Fruit fly (Drosophila melanogaster) whole organism, embryonic: ENCODE data around the gene sp3.

Source experiments
- CG11093 ChIP-seq: fragments of 200-800 bp; sonication (Bioruptor generic); IDR thresholded peaks from 3 replicates; pipeline ENCODE4 v1.3.6; 2022; ENCODE audit warnings: missing biosample characterization, missing genetic modification characterization
- CG14710 ChIP-seq: fragments of 200-800 bp; sonication (Bioruptor generic); optimal IDR thresholded peaks from 3 replicates; lab custom pipeline; 2019; ENCODE audit warnings: missing biosample characterization, mild to moderate bottlenecking, missing genetic modification characterization, moderate library complexity
- CG17829 ChIP-seq: fragments of 200-800 bp; optimal IDR thresholded peaks from 2 replicates; lab custom pipeline; 2019; ENCODE audit warnings: missing biosample characterization, mild to moderate bottlenecking, missing genetic modification characterization, moderate library complexity
- CG17912 ChIP-seq: fragments of 200-800 bp; sonication (Bioruptor generic); optimal IDR thresholded peaks from 2 replicates; lab custom pipeline; 2018; ENCODE audit warnings: missing biosample characterization, mild to moderate bottlenecking, missing genetic modification characterization
- CG1792 ChIP-seq: fragments of 200-800 bp; sonication (Bioruptor generic); optimal IDR thresholded peaks from 2 replicates; lab custom pipeline; 2016; ENCODE audit warnings: missing biosample characterization, missing genetic modification characterization
- CG2202 ChIP-seq: fragments of 200-800 bp; sonication (Bioruptor generic); optimal IDR thresholded peaks from 2 replicates; lab custom pipeline; 2018; ENCODE audit warnings: missing biosample characterization, mild to moderate bottlenecking, missing genetic modification characterization
- CG2875 ChIP-seq: fragments of 200-800 bp; sonication (Bioruptor generic); optimal IDR thresholded peaks from 2 replicates; lab custom pipeline; 2017; ENCODE audit warnings: missing biosample characterization, mild to moderate bottlenecking, missing genetic modification characterization, missing genetic modification reagents
- CG2889 ChIP-seq: fragments of 200-800 bp; sonication (Bioruptor generic); IDR thresholded peaks from 3 replicates; pipeline ENCODE4 v1.3.6; 2022; ENCODE audit warnings: missing biosample characterization, missing genetic modification characterization
- CG33213 ChIP-seq: fragments of 200-800 bp; sonication (Bioruptor generic); optimal IDR thresholded peaks from 3 replicates; lab custom pipeline; 2016; ENCODE audit warnings: missing biosample characterization, missing genetic modification characterization
- CG4282 ChIP-seq: fragments of 200-800 bp; sonication (Bioruptor generic); optimal IDR thresholded peaks from 2 replicates; lab custom pipeline; 2016; ENCODE audit warnings: missing biosample characterization, missing genetic modification characterization
- CG4328 ChIP-seq: fragments of 200-800 bp; sonication (Bioruptor generic); optimal IDR thresholded peaks from 3 replicates; lab custom pipeline; 2017; ENCODE audit warnings: missing biosample characterization, missing genetic modification reagents, missing genetic modification characterization
- CG4854 ChIP-seq: fragments of 200-800 bp; sonication (Bioruptor generic); optimal IDR thresholded peaks from 2 replicates; lab custom pipeline; 2016; ENCODE audit warnings: missing biosample characterization, missing genetic modification characterization, inconsistent platforms
- CG6272 ChIP-seq: fragments of 200-800 bp; sonication (Bioruptor generic); IDR thresholded peaks from 2 replicates; pipeline ENCODE4 v1.3.6; 2022; ENCODE audit warnings: missing biosample characterization, missing genetic modification characterization
- CG6689 ChIP-seq: fragments of 200-800 bp; sonication (Bioruptor generic); IDR thresholded peaks from 2 replicates; pipeline ENCODE4 v1.3.6; 2022; ENCODE audit warnings: missing biosample characterization, missing genetic modification characterization
- CG7271 ChIP-seq: fragments of 200-800 bp; sonication (Bioruptor generic); optimal IDR thresholded peaks from 2 replicates; lab custom pipeline; 2018; ENCODE audit warnings: missing biosample characterization, mild to moderate bottlenecking, missing genetic modification characterization, moderate library complexity
- CG8359 ChIP-seq: fragments of 200-800 bp; sonication (Bioruptor generic); optimal IDR thresholded peaks from 2 replicates; lab custom pipeline; 2017; ENCODE audit warnings: missing biosample characterization, mild to moderate bottlenecking, missing genetic modification characterization, borderline replicate concordance
- CG8944 ChIP-seq: fragments of 200-800 bp; sonication (Bioruptor generic); optimal IDR thresholded peaks from 3 replicates; lab custom pipeline; 2016; ENCODE audit warnings: missing biosample characterization, missing genetic modification characterization
- Elba2 ChIP-seq: fragments of 200-800 bp; sonication (Bioruptor generic); optimal IDR thresholded peaks from 3 replicates; lab custom pipeline; 2016; ENCODE audit warnings: missing biosample characterization, missing genetic modification characterization
- Hr3 ChIP-seq: fragments of 200-800 bp; sonication (Bioruptor generic); optimal IDR thresholded peaks from 3 replicates; lab custom pipeline; 2016; ENCODE audit warnings: missing biosample characterization, missing genetic modification characterization
- NC2β ChIP-seq: fragments of 200-800 bp; sonication (Bioruptor generic); optimal IDR thresholded peaks from 2 replicates; lab custom pipeline; 2016; ENCODE audit warnings: missing biosample characterization, missing genetic modification characterization
- Optix ChIP-seq: fragments of 200-800 bp; sonication (Bioruptor generic); IDR thresholded peaks from 3 replicates; pipeline ENCODE4 v1.3.6; 2022; ENCODE audit warnings: missing biosample characterization, missing genetic modification characterization
- Pdp1 ChIP-seq, 2 experiments: fragments of 200-800 bp; sonication (Bioruptor generic); optimal IDR thresholded peaks; 3 replicates each; lab custom pipeline; 2016; ENCODE audit warnings: missing biosample characterization in 2 of 2, missing genetic modification characterization in 2 of 2, mild to moderate bottlenecking in 1 of 2, moderate library complexity in 1 of 2
- Rx ChIP-seq: fragments of 200-800 bp; sonication (Bioruptor generic); IDR thresholded peaks from 2 replicates; pipeline ENCODE4 v1.3.6; 2022; ENCODE audit warnings: missing biosample characterization, missing genetic modification characterization
- Ssrp ChIP-seq: fragments of 200-800 bp; sonication (Bioruptor generic); optimal IDR thresholded peaks from 2 replicates; lab custom pipeline; 2018; ENCODE audit warnings: missing biosample characterization, mild to moderate bottlenecking, missing genetic modification characterization, moderate library complexity
- Stat92E ChIP-seq, 3 experiments: fragments of >200 bp in 2 of 3; fragments of 200-800 bp in 1 of 3; sonication (Bioruptor generic) in 1 of 3; optimal IDR thresholded peaks; 2 replicates each; lab custom pipeline; 2017 to 2019; ENCODE audit warnings: missing biosample characterization in 3 of 3, missing genetic modification characterization in 3 of 3, mild to moderate bottlenecking in 1 of 3, moderate library complexity in 1 of 3
- Usf ChIP-seq: fragments of 200-800 bp; sonication (Bioruptor generic); optimal IDR thresholded peaks from 2 replicates; lab custom pipeline; 2017; ENCODE audit warnings: missing genotype, missing biosample characterization, missing genetic modification characterization
- az2 ChIP-seq: fragments of 200-800 bp; sonication (Bioruptor generic); optimal IDR thresholded peaks from 3 replicates; lab custom pipeline; 2016; ENCODE audit warnings: missing biosample characterization, missing genetic modification characterization
- bbx ChIP-seq: fragments of 200-800 bp; sonication (Bioruptor generic); IDR thresholded peaks from 2 replicates; pipeline ENCODE4 v1.3.6; 2022; ENCODE audit warnings: missing biosample characterization, missing genetic modification characterization; ENCODE audit not compliant: partially characterized antibody
- chm ChIP-seq: fragments of 200-800 bp; sonication (Bioruptor generic); IDR thresholded peaks from 2 replicates; pipeline ENCODE4 v1.3.6; 2022; ENCODE audit warnings: missing biosample characterization, missing genetic modification characterization
- ci ChIP-seq: fragments of 200-800 bp; sonication (Bioruptor generic); IDR thresholded peaks from 3 replicates; pipeline ENCODE4 v1.3.6; 2022; ENCODE audit warnings: missing biosample characterization, missing genetic modification characterization
- dm ChIP-seq: fragments of 200-800 bp; sonication (Bioruptor generic); optimal IDR thresholded peaks from 3 replicates; lab custom pipeline; 2016; ENCODE audit warnings: missing biosample characterization, missing genetic modification characterization
- dysf ChIP-seq: fragments of 200-800 bp; sonication (Bioruptor generic); IDR thresholded peaks from 3 replicates; pipeline ENCODE4 v1.3.6; 2022; ENCODE audit warnings: missing biosample characterization, missing genetic modification characterization
- fd3F ChIP-seq: fragments of 200-800 bp; sonication (Bioruptor generic); optimal IDR thresholded peaks from 2 replicates; lab custom pipeline; 2018; ENCODE audit warnings: missing biosample characterization, mild to moderate bottlenecking, missing genetic modification characterization, moderate library complexity
- fru ChIP-seq: fragments of >200 bp; optimal IDR thresholded peaks from 2 replicates; lab custom pipeline; 2017
- fu2 ChIP-seq: fragments of 200-800 bp; sonication (Bioruptor generic); optimal IDR thresholded peaks from 2 replicates; lab custom pipeline; 2016; ENCODE audit warnings: missing biosample characterization, missing genetic modification characterization
- gem ChIP-seq: fragments of 200-800 bp; sonication (Bioruptor generic); optimal IDR thresholded peaks from 2 replicates; lab custom pipeline; 2019; ENCODE audit warnings: missing biosample characterization, mild to moderate bottlenecking, missing genetic modification characterization, moderate library complexity
- grn ChIP-seq: fragments of 200-800 bp; sonication (Bioruptor generic); optimal IDR thresholded peaks from 3 replicates; lab custom pipeline; 2017; ENCODE audit warnings: missing biosample characterization, missing genetic modification characterization
- gsb ChIP-seq: fragments of 200-800 bp; sonication (Bioruptor generic); IDR thresholded peaks from 2 replicates; pipeline ENCODE4 v1.3.6; 2022; ENCODE audit warnings: missing biosample characterization, missing genetic modification characterization
- hb ChIP-seq: fragments of 200-800 bp; sonication (Bioruptor generic); IDR thresholded peaks from 3 replicates; pipeline ENCODE4 v1.3.6; 2022; ENCODE audit warnings: missing biosample characterization, missing genetic modification characterization; ENCODE audit not compliant: partially characterized antibody
- her ChIP-seq: fragments of 200-800 bp; sonication (Bioruptor generic); optimal IDR thresholded peaks from 2 replicates; lab custom pipeline; 2016; ENCODE audit warnings: missing biosample characterization, missing genetic modification characterization
- lbe ChIP-seq: fragments of 200-800 bp; sonication (Bioruptor generic); optimal IDR thresholded peaks from 2 replicates; lab custom pipeline; 2016; ENCODE audit warnings: missing biosample characterization, mild to moderate bottlenecking, missing genetic modification characterization
- pzg ChIP-seq: fragments of 200-800 bp; sonication (Bioruptor generic); optimal IDR thresholded peaks from 3 replicates; lab custom pipeline; 2018; ENCODE audit warnings: missing biosample characterization, mild to moderate bottlenecking, missing genetic modification characterization, moderate library complexity
- scrt ChIP-seq: fragments of 200-800 bp; sonication (Bioruptor generic); optimal IDR thresholded peaks from 2 replicates; lab custom pipeline; 2018; ENCODE audit warnings: missing biosample characterization, mild to moderate bottlenecking, missing genetic modification characterization, moderate library complexity
- seq ChIP-seq: fragments of 200-800 bp; sonication (Bioruptor generic); IDR thresholded peaks from 2 replicates; pipeline ENCODE4 v1.3.6; 2022; ENCODE audit warnings: missing biosample characterization, missing genetic modification characterization
- tio ChIP-seq: fragments of 200-800 bp; sonication (Bioruptor generic); optimal IDR thresholded peaks from 2 replicates; lab custom pipeline; 2017; ENCODE audit warnings: missing biosample characterization, missing genetic modification characterization, inconsistent platforms
- tx ChIP-seq: fragments of 200-800 bp; sonication (Bioruptor generic); optimal IDR thresholded peaks from 2 replicates; lab custom pipeline; 2016; ENCODE audit warnings: missing biosample characterization, missing genetic modification characterization
- unpg ChIP-seq: fragments of 200-800 bp; sonication (Bioruptor generic); optimal IDR thresholded peaks from 3 replicates; lab custom pipeline; 2018; ENCODE audit warnings: missing biosample characterization, mild to moderate bottlenecking, missing genetic modification characterization, moderate library complexity
- yki ChIP-seq: fragments of >200 bp; optimal IDR thresholded peaks from 3 replicates; lab custom pipeline; 2018
- zen2 ChIP-seq: fragments of 200-800 bp; sonication (Bioruptor generic); IDR thresholded peaks from 3 replicates; pipeline ENCODE4 v1.3.6; 2022; ENCODE audit warnings: missing biosample characterization, missing genetic modification characterization; ENCODE audit not compliant: partially characterized antibody
- zfh1 ChIP-seq: fragments of 200-800 bp; sonication (Bioruptor generic); IDR thresholded peaks from 3 replicates; pipeline ENCODE4 v1.3.6; 2022; ENCODE audit warnings: missing biosample characterization, missing genetic modification characterization

sp3 gene

DNA sequence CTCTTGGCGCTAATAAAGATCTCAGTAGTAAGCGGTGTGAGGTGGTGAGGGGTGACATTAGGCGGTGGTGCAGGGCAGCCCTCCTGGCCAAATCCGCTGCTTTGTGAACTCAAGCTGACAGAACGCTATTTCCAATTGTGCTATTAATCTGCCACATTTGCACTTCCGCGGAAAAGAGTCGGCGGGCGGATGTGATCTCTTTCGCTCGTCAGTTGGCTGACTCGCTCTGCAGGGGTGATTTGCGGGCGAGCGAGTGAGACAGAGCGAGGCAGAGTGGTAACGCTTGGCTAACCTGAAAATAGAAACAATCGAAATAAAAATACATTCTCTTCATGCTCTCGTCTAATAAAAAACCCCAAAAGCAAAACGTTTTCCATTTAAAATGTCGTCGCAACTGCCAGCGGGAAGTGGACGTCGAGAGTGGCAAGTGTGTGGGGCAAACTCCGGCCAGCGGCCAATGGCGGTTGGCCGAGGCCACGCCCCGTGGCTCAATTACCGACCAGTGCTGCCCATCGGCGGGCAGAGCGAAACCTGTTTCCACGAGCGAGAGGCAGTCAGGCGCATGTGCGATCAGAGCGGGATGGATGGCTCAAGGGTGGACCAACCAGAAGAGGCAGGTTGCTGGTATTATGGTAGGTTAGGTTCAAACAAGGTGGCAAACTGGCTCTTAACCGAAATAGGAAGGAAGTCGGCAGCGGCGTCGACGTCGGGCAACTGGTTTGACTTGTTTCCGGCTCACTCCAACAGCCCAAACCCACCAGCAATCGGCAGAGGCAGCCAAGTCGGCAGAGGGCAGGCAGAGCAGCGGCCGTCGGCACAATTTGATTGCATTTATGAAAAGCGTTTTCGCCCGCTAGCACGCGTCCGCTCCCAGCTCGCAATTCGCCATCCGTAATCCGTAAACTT, 21.3 kb upstream of the sp3 start, which contains the start of gene C15 (continued):
- no peak for TF ChIP-seq zfh1 (GFP tag; lab: Robert Waterston, UW)
- TF ChIP-seq ci (GFP tag; lab: Robert Waterston, UW) = peak; percentile 55; the same call in 1 of the 3 replicates
- TF ChIP-seq seq = peak; percentile 72; the same call in 1 of the 2 replicates
- TF ChIP-seq dm (GFP tag; lab: Kevin White, UChicago) = no peak
- no peak for TF ChIP-seq gsb (GFP tag; lab: Robert Waterston, UW)
- TF ChIP-seq gem (tag; lab: Kevin White, UChicago) = no peak
- no peak for TF ChIP-seq fru (lab: Kevin White, UChicago)
- TF ChIP-seq CG4282 = no peak
- TF ChIP-seq Optix = 0 out of 3 replicates have a peak, but pooled peaks have one; percentile 11
- no peak for TF ChIP-seq Usf (GFP tag; lab: Kevin White, UChicago)
- TF ChIP-seq CG1792 (GFP tag; lab: Kevin White, UChicago) = no peak
- no peak for TF ChIP-seq tx (GFP tag; lab: Kevin White, UChicago)
- TF ChIP-seq zen2 (GFP tag; lab: Robert Waterston, UW) = peak; percentile 79; the same call in 2 of the 3 replicates
- TF ChIP-seq yki (lab: Kevin White, UChicago) = no peak
- TF ChIP-seq CG2202 (tag; lab: Kevin White, UChicago) = no peak
- no peak for TF ChIP-seq hb (GFP tag; lab: Robert Waterston, UW)
- no peak for TF ChIP-seq CG33213 (GFP tag; lab: Kevin White, UChicago)
- no peak for TF ChIP-seq scrt
- TF ChIP-seq unpg (GFP tag; lab: Kevin White, UChicago) = no peak
- TF ChIP-seq CG8944 (GFP tag; lab: Kevin White, UChicago) = no peak
- no peak for TF ChIP-seq CG14710 (tag; lab: Kevin White, UChicago)
- TF ChIP-seq CG6272 (GFP tag; lab: Robert Waterston, UW) = no peak
- TF ChIP-seq her = no peak
- TF ChIP-seq Rx = no peak
- TF ChIP-seq CG6689 (GFP tag; lab: Robert Waterston, UW) = no peak
- TF ChIP-seq CG11093 (GFP tag; lab: Robert Waterston, UW) = no peak
- no peak for TF ChIP-seq pzg
- no peak for TF ChIP-seq grn (GFP tag; lab: Kevin White, UChicago)
- TF ChIP-seq CG2875 (GFP tag; lab: Kevin White, UChicago) = no peak
- no peak for TF ChIP-seq chm (GFP tag; lab: Robert Waterston, UW)
- TF ChIP-seq Stat92E (GFP tag; optimal IDR thresholded peaks at IDR 0.05; lab: Kevin White, UChicago) = no peak
- TF ChIP-seq Elba2 (GFP tag; lab: Kevin White, UChicago) = peak; percentile 65
- TF ChIP-seq NC2β = no peak
- no peak for TF ChIP-seq fu2 (GFP tag; lab: Kevin White, UChicago)
- no peak for TF ChIP-seq dysf (GFP tag; lab: Robert Waterston, UW)
- no peak for TF ChIP-seq az2
- TF ChIP-seq Pdp1 (GFP tag; optimal IDR thresholded peaks at IDR 0.05; lab: Kevin White, UChicago) = no peak
- no peak for TF ChIP-seq tio (GFP tag; lab: Kevin White, UChicago)
- TF ChIP-seq fd3F (GFP tag; lab: Kevin White, UChicago) = no peak
- TF ChIP-seq bbx (GFP tag; lab: Robert Waterston, UW) = peak; percentile 58
- peak; percentile 28 for TF ChIP-seq CG8359 (GFP tag; lab: Kevin White, UChicago)
- no peak for TF ChIP-seq CG2889 (GFP tag; lab: Robert Waterston, UW)
- no peak for TF ChIP-seq lbe (GFP tag; lab: Kevin White, UChicago)
- TF ChIP-seq Ssrp (tag; lab: Kevin White, UChicago) = no peak
- TF ChIP-seq Hr3 (GFP tag; lab: Kevin White, UChicago) = no peak
- peak; percentile 40 for TF ChIP-seq CG4854 (GFP tag; lab: Kevin White, UChicago)
- TF ChIP-seq CG7271 (tag; lab: Kevin White, UChicago) = no peak
- TF ChIP-seq CG17912 (GFP tag; lab: Kevin White, UChicago) = no peak
- TF ChIP-seq CG4328 (GFP tag; lab: Kevin White, UChicago) = peak; percentile 23
- peak; percentile 7 for TF ChIP-seq CG17829 (tag; lab: Kevin White, UChicago)
